Worm (Caenorhabditis elegans) whole organism, L2 larva: ENCODE data around the gene eif-3.F.
A peak's percentile ranks its signal among the peaks of the same experiment; 100 is the strongest.

Source experiments
- R02D3.7 ChIP-seq: fragments of 150-350 bp; optimal IDR thresholded peaks from 2 replicates; lab custom pipeline; 2014; ENCODE audit warnings: missing biosample characterization, missing genetic modification characterization
- alr-1 ChIP-seq: fragments of 150-350 bp; optimal IDR thresholded peaks from 2 replicates; lab custom pipeline; 2014; ENCODE audit warnings: missing biosample characterization, missing genetic modification characterization
- ceh-16 ChIP-seq: fragments of 150-350 bp; optimal IDR thresholded peaks from 2 replicates; lab custom pipeline; 2014; ENCODE audit warnings: missing biosample characterization, missing genetic modification characterization
- elt-3 ChIP-seq: sonication (generic microtip); optimal IDR thresholded peaks from 2 replicates; lab custom pipeline; 2017; ENCODE audit warnings: missing biosample characterization, missing genetic modification characterization
- fos-1 ChIP-seq: fragments of 150-350 bp; optimal IDR thresholded peaks from 2 replicates; lab custom pipeline; 2014; ENCODE audit warnings: missing biosample characterization, missing genetic modification characterization
- lin-13 ChIP-seq: fragments of 150-350 bp; optimal IDR thresholded peaks from 2 replicates; lab custom pipeline; 2014; ENCODE audit warnings: missing biosample characterization, missing genetic modification reagents, missing genetic modification characterization
- mdl-1 ChIP-seq, 2 experiments: fragments of 150-350 bp in 1 of 2; sonication (generic microtip) in 1 of 2; optimal IDR thresholded peaks; 2 replicates each; lab custom pipeline; 2017; ENCODE audit warnings: missing biosample characterization in 2 of 2, missing genetic modification characterization in 2 of 2
- nhr-11 ChIP-seq: fragments of 150-350 bp; optimal IDR thresholded peaks from 2 replicates; lab custom pipeline; 2014; ENCODE audit warnings: missing biosample characterization, missing genetic modification characterization
- nhr-129 ChIP-seq: fragments of 150-350 bp; optimal IDR thresholded peaks from 2 replicates; lab custom pipeline; 2014; ENCODE audit warnings: missing biosample characterization, missing genetic modification characterization
- nhr-25 ChIP-seq: fragments of 150-350 bp; sonication (generic microtip); optimal IDR thresholded peaks from 3 replicates; lab custom pipeline; 2014; ENCODE audit warnings: missing biosample characterization, missing genetic modification characterization
- sem-4 ChIP-seq: fragments of 150-350 bp; optimal IDR thresholded peaks from 2 replicates; lab custom pipeline; 2014; ENCODE audit warnings: missing biosample characterization, missing genetic modification reagents, missing genetic modification characterization
- skn-1 ChIP-seq: sonication (generic microtip); optimal IDR thresholded peaks from 2 replicates; lab custom pipeline; 2017; ENCODE audit warnings: missing biosample characterization, missing genetic modification characterization
- unc-62 ChIP-seq: fragments of 150-350 bp; optimal IDR thresholded peaks from 2 replicates; lab custom pipeline; 2014; ENCODE audit warnings: missing biosample characterization, missing genetic modification reagents, missing genetic modification characterization

ce11 chrII:9283668-9284357 lies 47.6 kb upstream of the eif-3.F start:
- TF ChIP-seq unc-62, result no peak
- peak; percentile 10 for TF ChIP-seq lin-13 (GFP tag; lab: Kevin White, UChicago)
- peak; percentile 94 for TF ChIP-seq nhr-129 (tag; lab: Kevin White, UChicago)
- no peak for TF ChIP-seq alr-1 (tag; lab: Kevin White, UChicago)
- TF ChIP-seq nhr-11, result no peak
- TF ChIP-seq sem-4, result no peak
- no peak for TF ChIP-seq skn-1
- peak; percentile 32 for TF ChIP-seq nhr-25
- peak; percentile 71 to 90 for TF ChIP-seq mdl-1 (tag; optimal IDR thresholded peaks at IDR 0.05; lab: Kevin White, UChicago)
- peak; percentile 90 for TF ChIP-seq fos-1 (tag; lab: Kevin White, UChicago)
- TF ChIP-seq ceh-16, result peak; percentile 82
- no peak for TF ChIP-seq R02D3.7
- TF ChIP-seq elt-3, result no peak
